Worm (Caenorhabditis elegans) whole organism, young adult: Measurements from ENCODE around the gene flp-10.

ENCODE experiments used
- B0336.3 ChIP-seq: fragments of 200-800 bp; sonication (Bioruptor generic); IDR thresholded peaks from 2 replicates; pipeline ENCODE4 v1.3.6; 2022; ENCODE audit warnings: missing genetic modification characterization, missing compliant biosample characterization
- C17E4.6 ChIP-seq: fragments of 200-800 bp; sonication (Bioruptor generic); IDR thresholded peaks from 2 replicates; pipeline ENCODE4 v1.3.6; 2022; ENCODE audit warnings: missing genetic modification reagents, missing genetic modification characterization, missing compliant biosample characterization
- F33H1.4 ChIP-seq: fragments of 200-800 bp; sonication (Bioruptor generic); IDR thresholded peaks from 2 replicates; pipeline ENCODE4 v1.3.6; 2022; ENCODE audit warnings: missing genetic modification reagents, missing genetic modification characterization, missing compliant biosample characterization
- K11D2.4 ChIP-seq: fragments of 200-800 bp; sonication (Bioruptor generic); IDR thresholded peaks from 2 replicates; pipeline ENCODE4 v1.3.6; 2022; ENCODE audit warnings: missing genetic modification reagents, missing genetic modification characterization, missing compliant biosample characterization
- Y53G8AR.9 ChIP-seq: fragments of 200-800 bp; sonication (Bioruptor generic); conservative IDR thresholded peaks from 2 replicates; pipeline ENCODE4 v1.3.6; 2022; ENCODE audit warnings: missing genetic modification reagents, missing genetic modification characterization, missing compliant biosample characterization
- akir-1 ChIP-seq: fragments of 200-800 bp; sonication (Bioruptor generic); optimal IDR thresholded peaks from 2 replicates; lab custom pipeline; 2018; ENCODE audit warnings: mild to moderate bottlenecking, missing genetic modification characterization, moderate library complexity, missing compliant biosample characterization
- aptf-3 ChIP-seq: fragments of 200-800 bp; sonication (Bioruptor generic); IDR thresholded peaks from 2 replicates; pipeline ENCODE4 v1.3.6; 2022; ENCODE audit warnings: missing genetic modification characterization, missing compliant biosample characterization
- atf-7 ChIP-seq: sonication (generic microtip); optimal IDR thresholded peaks from 2 replicates; lab custom pipeline; 2017; ENCODE audit warnings: mild to moderate bottlenecking, missing genetic modification characterization, missing compliant biosample characterization
- athp-1 ChIP-seq: sonication (generic microtip); optimal IDR thresholded peaks from 2 replicates; lab custom pipeline; 2017; ENCODE audit warnings: mild to moderate bottlenecking, missing genetic modification characterization, missing compliant biosample characterization
- bed-1 ChIP-seq: fragments of 200-800 bp; sonication (Bioruptor generic); IDR thresholded peaks from 2 replicates; pipeline ENCODE4 v1.3.6; 2022; ENCODE audit warnings: missing genetic modification reagents, missing genetic modification characterization, missing compliant biosample characterization
- cebp-1 ChIP-seq, 2 experiments: fragments of 200-800 bp in 1 of 2; sonication (Bioruptor generic) in 1 of 2; sonication (generic microtip) in 1 of 2; IDR thresholded peaks in 1 of 2; optimal IDR thresholded peaks in 1 of 2; 2 replicates each; pipeline versions ENCODE4 v1.3.6 to Lab custom; 2017 to 2022; ENCODE audit warnings: missing compliant biosample characterization in 2 of 2, missing genetic modification characterization in 2 of 2, mild to moderate bottlenecking in 1 of 2, missing genetic modification reagents in 1 of 2, moderate library complexity in 1 of 2
- ceh-100 ChIP-seq: fragments of 200-800 bp; sonication (Bioruptor generic); IDR thresholded peaks from 2 replicates; pipeline ENCODE4 v1.3.6; 2022; ENCODE audit warnings: missing genetic modification reagents, missing genetic modification characterization, missing compliant biosample characterization
- chd-7 ChIP-seq: sonication (generic microtip); optimal IDR thresholded peaks from 2 replicates; lab custom pipeline; 2016; ENCODE audit warnings: mild to moderate bottlenecking, missing genetic modification characterization, moderate library complexity, missing compliant biosample characterization
- die-1 ChIP-seq: sonication (generic microtip); optimal IDR thresholded peaks from 2 replicates; lab custom pipeline; 2016; ENCODE audit warnings: missing genotype, mild to moderate bottlenecking, missing genetic modification characterization, missing compliant biosample characterization
- dox-1 ChIP-seq: fragments of 200-800 bp; sonication (Bioruptor generic); IDR thresholded peaks from 2 replicates; pipeline ENCODE4 v1.3.6; 2022; ENCODE audit warnings: missing genetic modification reagents, missing genetic modification characterization, missing compliant biosample characterization
- egl-18 ChIP-seq: fragments of 200-800 bp; sonication (Bioruptor generic); IDR thresholded peaks from 2 replicates; pipeline ENCODE4 v1.3.6; 2022; ENCODE audit warnings: missing genetic modification reagents, missing genetic modification characterization, missing compliant biosample characterization
- him-1 ChIP-seq: sonication (generic microtip); optimal IDR thresholded peaks from 2 replicates; lab custom pipeline; 2016; ENCODE audit warnings: missing genotype, missing genetic modification reagents, missing genetic modification characterization, missing compliant biosample characterization
- hlh-26 ChIP-seq: fragments of 200-800 bp; sonication (Bioruptor generic); conservative IDR thresholded peaks from 2 replicates; pipeline ENCODE4 v1.3.6; 2022; ENCODE audit warnings: missing genetic modification reagents, missing genetic modification characterization, missing compliant biosample characterization
- lag-1 ChIP-seq: fragments of 200-800 bp; sonication (Bioruptor generic); IDR thresholded peaks from 2 replicates; pipeline ENCODE4 v1.3.6; 2022; ENCODE audit warnings: missing genetic modification reagents, missing genetic modification characterization, missing compliant biosample characterization
- let-526 ChIP-seq: fragments of 200-800 bp; sonication (Bioruptor generic); IDR thresholded peaks from 2 replicates; pipeline ENCODE4 v1.3.6; 2022; ENCODE audit warnings: missing genetic modification reagents, missing genetic modification characterization, missing compliant biosample characterization
- lin-26 ChIP-seq: fragments of 200-800 bp; sonication (Bioruptor generic); IDR thresholded peaks from 2 replicates; pipeline ENCODE4 v1.3.6; 2022; ENCODE audit warnings: missing genetic modification reagents, missing genetic modification characterization, missing compliant biosample characterization
- mxl-1 ChIP-seq: sonication (generic microtip); optimal IDR thresholded peaks from 2 replicates; lab custom pipeline; 2016; ENCODE audit warnings: missing genetic modification characterization, missing compliant biosample characterization
- nhr-120 ChIP-seq: fragments of 200-800 bp; sonication (Bioruptor generic); IDR thresholded peaks from 2 replicates; pipeline ENCODE4 v1.3.6; 2022; ENCODE audit warnings: missing genetic modification characterization, missing compliant biosample characterization
- nhr-80 ChIP-seq: sonication (generic microtip); optimal IDR thresholded peaks from 2 replicates; lab custom pipeline; 2016; ENCODE audit warnings: missing genetic modification characterization, missing compliant biosample characterization
- nhr-90 ChIP-seq: sonication (generic microtip); optimal IDR thresholded peaks from 2 replicates; lab custom pipeline; 2016; ENCODE audit warnings: missing genotype, mild to moderate bottlenecking, missing genetic modification characterization, missing compliant biosample characterization
- pbrm-1 ChIP-seq: fragments of 200-800 bp; sonication (Bioruptor generic); IDR thresholded peaks from 2 replicates; pipeline ENCODE4 v1.3.6; 2022; ENCODE audit warnings: missing genetic modification reagents, missing genetic modification characterization, missing compliant biosample characterization
- snpc-4 ChIP-seq, 5 experiments: fragments of 150-350 bp in 1 of 5; sonication (generic microtip) in 4 of 5; optimal IDR thresholded peaks; 2 replicates each; lab custom pipeline; 2014 to 2018; ENCODE audit warnings: missing genetic modification characterization in 5 of 5, missing biosample characterization in 3 of 5, antibody characterized with exemption in 2 of 5, mild to moderate bottlenecking in 2 of 5, missing compliant biosample characterization in 2 of 5, missing genotype in 2 of 5, moderate library complexity in 2 of 5, missing genetic modification reagents in 1 of 5
- somi-1 ChIP-seq: fragments of 200-800 bp; sonication (Bioruptor generic); optimal IDR thresholded peaks from 2 replicates; lab custom pipeline; 2018; ENCODE audit warnings: mild to moderate bottlenecking, missing genetic modification characterization, missing compliant biosample characterization
- tbp1 ChIP-seq: fragments of 200-800 bp; sonication (Bioruptor generic); optimal IDR thresholded peaks from 2 replicates; lab custom pipeline; 2018; ENCODE audit warnings: mild to moderate bottlenecking, missing genetic modification characterization, missing compliant biosample characterization
- unc-62 ChIP-seq: fragments of 150-350 bp; optimal IDR thresholded peaks from 2 replicates; lab custom pipeline; 2014; ENCODE audit warnings: missing biosample characterization, missing genetic modification reagents, missing genetic modification characterization
- zim-3 ChIP-seq: sonication (generic microtip); optimal IDR thresholded peaks from 2 replicates; lab custom pipeline; 2017; ENCODE audit warnings: mild to moderate bottlenecking, missing genetic modification characterization, moderate library complexity, missing compliant biosample characterization
- ztf-26 ChIP-seq: sonication (generic microtip); optimal IDR thresholded peaks from 2 replicates; lab custom pipeline; 2017; ENCODE audit warnings: missing genetic modification characterization, missing compliant biosample characterization
- ztf-28 ChIP-seq: fragments of 200-800 bp; sonication (Bioruptor generic); IDR thresholded peaks from 2 replicates; pipeline ENCODE4 v1.3.6; 2022; ENCODE audit warnings: missing genetic modification reagents, missing genetic modification characterization, missing compliant biosample characterization

The flp-10 gene

DNA sequence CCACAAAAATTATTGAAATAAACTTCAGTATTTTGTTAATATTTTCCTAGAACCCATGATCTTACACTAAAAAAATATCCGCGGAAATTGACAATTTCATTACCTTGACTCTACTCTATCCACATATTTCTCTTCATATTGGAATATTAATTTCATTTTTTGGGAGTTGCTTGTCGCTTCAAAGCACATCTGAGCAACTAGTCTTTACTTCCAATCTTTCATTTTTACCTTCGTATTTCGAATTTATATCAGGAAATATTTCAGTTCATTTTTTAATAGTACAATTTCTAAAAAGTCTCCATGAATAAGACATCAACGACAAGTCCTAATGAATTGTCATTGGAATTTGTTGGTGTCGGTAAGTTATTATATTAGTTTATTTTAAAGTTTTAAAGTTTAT is 10.3 kb downstream of the flp-10 start, which contains the start of gene srt-73:
TSS of gene srt-73 (plus strand) at position 301 of the 400 bp plus-strand sequence.
- no peak for TF ChIP-seq nhr-80 (tag; lab: Kevin White, UChicago)
- TF ChIP-seq aptf-3 (GFP tag; lab: Robert Waterston, UW), result no peak
- no peak for TF ChIP-seq die-1
- TF ChIP-seq K11D2.4 (GFP tag; lab: Robert Waterston, UW), result no peak
- no peak for TF ChIP-seq hlh-26 (GFP tag; lab: Robert Waterston, UW)
- no peak for TF ChIP-seq egl-18
- TF ChIP-seq atf-7 (tag; lab: Kevin White, UChicago), result no peak

DNA sequence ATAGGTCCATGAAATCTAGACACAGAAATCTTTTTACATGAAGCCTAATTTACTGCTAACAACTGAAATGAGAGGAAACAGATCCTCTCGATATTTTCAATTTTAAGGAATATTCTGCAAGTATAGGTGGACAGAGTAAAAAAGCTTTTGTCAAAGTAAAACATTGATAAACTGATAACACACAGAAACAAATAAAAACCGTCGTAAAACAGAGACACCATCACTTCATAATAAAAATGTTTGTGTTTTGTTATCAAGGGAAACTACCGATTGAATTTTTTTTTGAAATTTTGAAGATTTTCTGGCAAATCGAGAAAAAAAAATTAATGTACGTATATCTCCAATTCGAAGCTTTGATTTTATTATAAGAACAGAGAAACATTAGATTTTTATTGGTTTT is 12.5 kb downstream of the flp-10 start:
- TF ChIP-seq tbp1 (no peak), athp-1 (tag; lab: Kevin White, UChicago) (no peak), lag-1 (GFP tag; lab: Robert Waterston, UW) (no peak), lin-26 (no peak), pbrm-1 (no peak), Y53G8AR.9 (GFP tag; lab: Robert Waterston, UW) (no peak), somi-1 (GFP tag; lab: Kevin White, UChicago) (no peak), nhr-120 (no peak), unc-62 (GFP tag; lab: Kevin White, UChicago) (no peak), akir-1 (GFP tag; lab: Kevin White, UChicago) (no peak), B0336.3 (GFP tag; lab: Robert Waterston, UW) (no peak), him-1 (no peak), bed-1 (GFP tag; lab: Robert Waterston, UW) (no peak), nhr-90 (no peak), cebp-1 (GFP tag; IDR thresholded peaks at IDR 0.05; lab: Robert Waterston, UW) (no peak), cebp-1 (tag; optimal IDR thresholded peaks at IDR 0.05; lab: Kevin White, UChicago) (no peak), hlh-26 (GFP tag; lab: Robert Waterston, UW) (no peak), ztf-26 (no peak), snpc-4 (GFP tag; optimal IDR thresholded peaks at IDR 0.05; lab: Kevin White, UChicago) (no peak), snpc-4 (tag; optimal IDR thresholded peaks at IDR 0.05; lab: Kevin White, UChicago) (no peak), dox-1 (GFP tag; lab: Robert Waterston, UW) (no peak), C17E4.6 (no peak)

DNA sequence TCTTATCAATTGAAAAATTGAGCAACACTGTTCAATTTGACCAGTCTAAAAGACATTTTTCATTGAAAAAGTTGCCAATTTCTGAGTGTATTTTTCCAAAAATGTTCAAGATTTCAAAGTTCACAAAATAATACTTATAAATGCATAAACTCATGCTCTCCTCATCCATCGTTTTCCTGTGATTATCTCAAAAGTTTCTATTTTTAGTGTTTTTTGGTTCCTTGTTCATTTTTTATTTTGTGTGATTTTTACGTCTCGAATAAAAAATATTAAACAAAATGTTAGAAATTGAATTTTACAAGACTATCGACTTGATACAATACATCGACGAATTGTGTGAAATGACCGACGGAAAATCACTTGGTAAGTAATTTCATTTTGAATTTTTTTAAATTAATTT is 13.0 kb downstream of the flp-10 start, which contains the start of gene atic-1:
TSS of gene atic-1 (plus strand) at position 301 of the 400 bp plus-strand sequence.
- no peak for TF ChIP-seq pbrm-1
- no peak for TF ChIP-seq bed-1 (GFP tag; lab: Robert Waterston, UW)
- no peak for TF ChIP-seq F33H1.4
- no peak for TF ChIP-seq zim-3 (tag; lab: Kevin White, UChicago)

DNA sequence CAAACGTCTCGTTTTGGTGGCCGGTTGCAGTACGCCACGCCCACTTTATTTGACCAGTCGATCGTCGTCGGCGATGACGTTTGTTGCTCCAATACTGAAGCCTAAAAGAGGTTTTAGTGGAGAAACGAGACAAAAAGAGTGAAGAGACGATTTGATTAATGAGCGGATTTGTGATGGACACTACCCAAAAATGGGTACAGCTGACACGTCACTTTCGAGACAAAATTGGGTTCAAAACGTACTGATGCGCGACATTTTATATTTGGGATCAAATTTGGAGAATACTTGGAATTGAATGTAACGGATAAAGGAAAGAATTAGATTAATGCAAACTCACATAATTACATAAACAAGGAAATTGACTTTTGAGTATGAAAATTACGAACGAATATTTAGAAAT is 28.7 kb downstream of the flp-10 start, which contains the start of gene ilys-4:
TSS of gene ilys-4 (minus strand) at position 101 of the 400 bp plus-strand sequence.
- peak; percentile 14 for TF ChIP-seq atf-7 (tag; lab: Kevin White, UChicago)
- TF ChIP-seq chd-7 (tag; lab: Kevin White, UChicago), result no peak

DNA sequence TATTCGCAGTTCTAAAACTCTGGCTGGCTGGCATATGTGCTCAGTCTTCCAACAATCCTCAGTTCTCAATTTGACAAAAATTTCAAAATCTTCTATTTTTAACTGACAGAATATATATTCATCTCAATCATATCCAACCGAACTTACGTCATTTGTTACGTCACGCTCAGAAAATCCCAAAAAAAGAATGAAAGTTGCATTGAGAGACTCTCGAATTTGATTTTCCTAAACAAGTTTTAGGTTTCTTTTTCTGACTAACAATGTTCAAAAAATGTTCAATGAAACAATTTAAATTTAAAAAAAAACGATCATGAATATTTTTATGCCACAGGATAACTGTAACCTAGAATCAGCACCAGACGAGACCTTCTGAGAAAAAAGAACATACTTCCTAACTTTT is 29.2 kb downstream of the flp-10 start:
- no peak for TF ChIP-seq mxl-1 (tag; lab: Kevin White, UChicago)
- no peak for TF ChIP-seq ztf-28 (GFP tag; lab: Robert Waterston, UW)
- no peak for TF ChIP-seq snpc-4 (GFP tag; optimal IDR thresholded peaks at IDR 0.05; lab: Kevin White, UChicago)
- TF ChIP-seq snpc-4 (tag; optimal IDR thresholded peaks at IDR 0.05; lab: Kevin White, UChicago), result no peak
- no peak for TF ChIP-seq ceh-100 (GFP tag; lab: Robert Waterston, UW)
- no peak for TF ChIP-seq let-526 (GFP tag; lab: Robert Waterston, UW)
- TF ChIP-seq Y53G8AR.9 (GFP tag; lab: Robert Waterston, UW), result no peak
